Worm (Caenorhabditis elegans): ENCODE measurements around the gene nol-56.

ce11 chrV:10368256-10368655 is 15.5 kb upstream of the nol-56 start, which contains the start of gene sri-20:
- TF ChIP-seq nhr-48 (tag; optimal IDR thresholded peaks at IDR 0.05) (no peak), ZK546.5 (tag; optimal IDR thresholded peaks at IDR 0.05) (no peak), zip-2 (tag; optimal IDR thresholded peaks at IDR 0.05) (no peak), lin-15B (tag; optimal IDR thresholded peaks at IDR 0.05) (no peak), dmd-6 (GFP tag; IDR thresholded peaks at IDR 0.05) (no peak)

Data from whole organism, L4 larva.